Worm (Caenorhabditis elegans) whole organism, midembryonic: ENCODE data around the gene clc-19.

Experiments used
- klf-2 ChIP-seq: fragments of 200-800 bp; sonication (Bioruptor generic); conservative IDR thresholded peaks from 2 replicates; pipeline ENCODE4 v1.3.6; 2022; ENCODE audit warnings: missing genetic modification reagents, missing genetic modification characterization, missing compliant biosample characterization
- ztf-29 ChIP-seq: fragments of 200-800 bp; sonication (Bioruptor generic); IDR thresholded peaks from 2 replicates; pipeline ENCODE4 v1.3.6; 2022; ENCODE audit warnings: missing genetic modification reagents, missing genetic modification characterization, missing compliant biosample characterization

- TF ChIP-seq klf-2 (GFP tag; lab: Robert Waterston, UW), result no peak
- no peak for TF ChIP-seq ztf-29 (GFP tag; lab: Robert Waterston, UW)
These were observed 13.5 kb downstream of the clc-19 start, which contains the start of gene exos-4.2 for ce11 chrIII:859898-860297.
